Fruit fly (Drosophila melanogaster): Measurements from ENCODE around the gene CG13081.

DNA sequence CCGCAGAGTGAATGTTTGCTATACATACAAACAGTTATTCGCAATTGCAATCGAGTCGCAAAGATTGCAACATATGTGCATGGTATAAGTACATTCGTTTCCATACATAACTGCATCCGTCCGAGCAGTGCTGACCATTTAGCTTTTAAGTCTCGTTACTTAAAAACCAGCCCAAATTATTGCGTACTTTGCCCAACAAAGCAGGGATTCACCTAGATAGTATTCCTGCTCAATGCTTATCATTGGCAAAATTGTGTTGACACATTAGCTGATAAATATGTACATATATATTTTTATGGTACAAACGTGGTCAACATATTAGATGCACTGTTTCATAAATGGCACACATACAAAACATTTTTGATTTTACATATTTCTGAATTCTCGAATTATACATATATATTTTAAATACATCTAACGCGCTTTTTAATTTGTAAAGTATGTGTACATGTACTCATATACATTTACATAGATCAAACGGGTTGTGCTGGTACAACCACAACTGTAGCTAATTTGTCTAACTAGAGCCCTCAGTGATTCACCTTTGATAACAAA lies 2.7 kb downstream of the CG13081 start:
- TF ChIP-seq jim (GFP tag; optimal IDR thresholded peaks at IDR 0.05) (no peak), Rel (GFP tag; optimal IDR thresholded peaks at IDR 0.05) (no peak), Rel (tag; optimal IDR thresholded peaks at IDR 0.05) (peak; percentile 96), h (GFP tag; optimal IDR thresholded peaks at IDR 0.05) (peak; percentile 19), tai (GFP tag; optimal IDR thresholded peaks at IDR 0.05) (no peak)

Measured in whole organism, wandering third instar larva.